Fruit fly (Drosophila melanogaster): ENCODE results near the gene CG43841.

Gene CG43841

DNA sequence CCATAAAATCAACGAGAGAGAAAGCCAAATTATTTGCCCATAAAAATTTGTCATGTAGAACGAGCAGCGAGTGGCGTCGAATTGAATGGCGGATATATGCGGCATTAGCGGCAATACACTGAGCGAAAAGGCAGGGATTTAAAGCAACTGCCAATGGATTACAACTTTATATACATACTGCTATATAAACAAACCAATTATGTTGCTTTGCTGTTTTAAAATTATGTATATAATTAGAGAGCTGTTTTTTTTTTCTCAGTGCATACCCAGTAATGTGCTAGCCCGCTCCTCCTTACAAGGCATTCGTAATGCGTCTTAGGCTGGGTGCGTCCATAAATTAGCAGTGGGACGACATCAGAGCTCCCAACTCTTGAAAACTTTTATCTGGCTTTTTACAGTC is 28.4 kb downstream of the CG43841 start (continued):
- TF ChIP-seq emc (GFP tag; optimal IDR thresholded peaks at IDR 0.05) (no peak), bcd (GFP tag; optimal IDR thresholded peaks at IDR 0.05) (peak; percentile 14), Rfx (GFP tag; IDR thresholded peaks at IDR 0.05) (peak; percentile 62), jumu (GFP tag; optimal IDR thresholded peaks at IDR 0.05) (no peak), CG10366 (GFP tag; IDR thresholded peaks at IDR 0.05) (peak; percentile 49), Meics (GFP tag; optimal IDR thresholded peaks at IDR 0.05) (peak; percentile 50), dysf (GFP tag; IDR thresholded peaks at IDR 0.05) (peak; percentile 51), HLH54F (GFP tag; optimal IDR thresholded peaks at IDR 0.05) (no peak), klu (GFP tag; IDR thresholded peaks at IDR 0.05) (0 out of 2 replicates have a peak, but pooled peaks have one; percentile 20), jigr1 (GFP tag; IDR thresholded peaks at IDR 0.05) (no peak), CG11456 (GFP tag; IDR thresholded peaks at IDR 0.05) (peak; percentile 60; the same call in 1 of the 3 replicates), Dbx (GFP tag; IDR thresholded peaks at IDR 0.05) (peak; percentile 51; the same call in 1 of the 3 replicates), zen2 (GFP tag; IDR thresholded peaks at IDR 0.05; ENCODE audit: partially characterized antibody) (no peak), Atf3 (GFP tag; optimal IDR thresholded peaks at IDR 0.05) (no peak), slp2 (GFP tag; optimal IDR thresholded peaks at IDR 0.05) (no peak), knrl (GFP tag; IDR thresholded peaks at IDR 0.05; ENCODE audit: partially characterized antibody) (no peak), CG33557 (GFP tag; optimal IDR thresholded peaks at IDR 0.05) (no peak), caup (GFP tag; optimal IDR thresholded peaks at IDR 0.05; ENCODE audit: severe bottlenecking) (peak; percentile 7), sisA (GFP tag; IDR thresholded peaks at IDR 0.05) (peak; percentile 33; the same call in 1 of the 2 replicates), CoRest (tag; optimal IDR thresholded peaks at IDR 0.05) (peak; percentile 8), org-1 (GFP tag; optimal IDR thresholded peaks at IDR 0.05) (peak; percentile 6), CG3281 (GFP tag; optimal IDR thresholded peaks at IDR 0.05) (peak; percentile 32), cwo (GFP tag; optimal IDR thresholded peaks at IDR 0.05) (peak; percentile 46), Ptx1 (GFP tag; IDR thresholded peaks at IDR 0.05) (peak; percentile 54), Hmr (GFP tag; optimal IDR thresholded peaks at IDR 0.05) (peak; percentile 48), CG15269 (tag; optimal IDR thresholded peaks at IDR 0.05) (peak; percentile 26), sc (optimal IDR thresholded peaks at IDR 0.05) (no peak), sc (GFP tag; optimal IDR thresholded peaks at IDR 0.05) (no peak), CG8290 (GFP tag; optimal IDR thresholded peaks at IDR 0.05) (no peak), CG8290 (tag; optimal IDR thresholded peaks at IDR 0.05) (peak in 1 of 2 experiments; percentile 28), CG6254 (GFP tag; optimal IDR thresholded peaks at IDR 0.05) (no peak), CG2120 (GFP tag; optimal IDR thresholded peaks at IDR 0.05) (peak; percentile 68), tap (tag; optimal IDR thresholded peaks at IDR 0.05) (no peak), GATAe (GFP tag; conservative IDR thresholded peaks at IDR 0.05) (no peak), CG12391 (tag; optimal IDR thresholded peaks at IDR 0.05) (peak; percentile 17)

DNA sequence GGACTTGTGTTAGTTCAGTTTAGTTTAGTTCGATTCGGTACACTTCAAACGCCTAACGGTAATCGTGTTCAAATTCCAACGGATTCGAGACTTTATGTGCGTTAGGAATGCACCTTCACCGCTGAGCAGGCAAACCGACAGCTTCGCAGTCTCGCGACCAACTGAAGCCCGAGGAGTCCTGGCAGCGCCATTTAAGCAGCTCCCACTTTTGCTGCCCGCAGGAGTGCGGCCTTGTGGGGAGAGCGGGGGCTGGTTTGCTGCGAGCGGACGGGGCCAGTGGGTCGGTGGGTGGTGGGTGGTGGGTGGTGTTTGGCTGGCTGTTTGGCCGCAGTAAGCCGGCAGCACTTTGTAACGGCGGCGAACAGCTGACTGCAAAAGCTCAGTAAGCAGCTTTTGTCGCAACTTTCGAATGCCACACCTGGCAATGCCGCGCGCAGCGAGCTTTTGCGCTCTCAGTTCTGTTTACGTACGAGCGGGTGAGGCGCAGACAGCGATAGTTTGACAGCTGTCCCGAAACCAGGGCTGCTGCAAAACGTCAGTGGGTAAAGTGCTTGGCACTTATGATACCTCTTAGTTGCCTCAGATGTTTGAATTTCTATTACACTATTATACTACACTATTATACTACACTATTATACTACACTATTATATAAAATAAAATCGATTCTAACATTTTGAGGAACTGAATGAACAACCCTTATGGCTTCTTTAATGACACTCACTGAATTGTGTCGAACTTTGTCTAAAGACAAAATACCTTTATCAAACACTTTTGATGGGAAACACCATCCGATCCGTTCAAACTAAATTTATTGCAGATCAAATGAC is 40.1 kb downstream of the CG43841 start, which contains the start of gene CG32547:
Gene CG32547 (minus strand): TSS at position 181 of the 828 bp plus-strand sequence.
- TF ChIP-seq CG7839 (tag; optimal IDR thresholded peaks at IDR 0.05) (peak; percentile 21), Xbp1 (GFP tag; optimal IDR thresholded peaks at IDR 0.05) (peak; percentile 18), CG34224 (GFP tag; IDR thresholded peaks at IDR 0.05; ENCODE audit: partially characterized antibody) (peak; percentile 51; the same call in 2 of the 3 replicates), lbe (GFP tag; optimal IDR thresholded peaks at IDR 0.05) (peak; percentile 4), nmo (GFP tag; optimal IDR thresholded peaks at IDR 0.05) (peak; percentile 6), Hand (GFP tag; optimal IDR thresholded peaks at IDR 0.05) (no peak), tup (GFP tag; optimal IDR thresholded peaks at IDR 0.05) (no peak), bsh (GFP tag; optimal IDR thresholded peaks at IDR 0.05) (peak in 1 of 2 experiments; percentile 9), BEAF-32 (GFP tag; optimal IDR thresholded peaks at IDR 0.05) (no peak), btn (GFP tag; optimal IDR thresholded peaks at IDR 0.05) (no peak), sens-2 (GFP tag; IDR thresholded peaks at IDR 0.05) (no peak), Optix (GFP tag; IDR thresholded peaks at IDR 0.05) (no peak), CG17912 (GFP tag; optimal IDR thresholded peaks at IDR 0.05) (no peak), Blimp-1 (GFP tag; optimal IDR thresholded peaks at IDR 0.05) (peak; percentile 5), hb (GFP tag; IDR thresholded peaks at IDR 0.05; ENCODE audit: partially characterized antibody) (no peak)

Measured in whole organism, embryonic.